Worm (Caenorhabditis elegans): Measurements from ENCODE around the gene him-3.

him-3 gene

ce11 chrIV:7018623-7019022 is 41.3 kb downstream of the him-3 start:
- TF ChIP-seq alr-1 (tag; optimal IDR thresholded peaks at IDR 0.05) (no peak), unc-39 (tag; optimal IDR thresholded peaks at IDR 0.05) (no peak), nhr-77 (tag; optimal IDR thresholded peaks at IDR 0.05) (no peak), ztf-11 (tag; optimal IDR thresholded peaks at IDR 0.05) (no peak), ztf-4 (tag; optimal IDR thresholded peaks at IDR 0.05) (no peak), egl-27 (tag; optimal IDR thresholded peaks at IDR 0.05) (no peak), peb-1 (tag; optimal IDR thresholded peaks at IDR 0.05) (no peak), R02D3.7 (tag; optimal IDR thresholded peaks at IDR 0.05) (no peak), lsy-2 (tag; optimal IDR thresholded peaks at IDR 0.05) (no peak), nhr-10 (tag; optimal IDR thresholded peaks at IDR 0.05) (no peak), sma-9 (GFP tag; optimal IDR thresholded peaks at IDR 0.05) (no peak), sma-9 (tag; optimal IDR thresholded peaks at IDR 0.05) (no peak), unc-55 (GFP tag; optimal IDR thresholded peaks at IDR 0.05) (no peak), F13H6.1 (tag; optimal IDR thresholded peaks at IDR 0.05) (no peak), fos-1 (tag; optimal IDR thresholded peaks at IDR 0.05) (no peak)

ce11 chrIV:7020630-7021029 is 43.3 kb downstream of the him-3 start:
- TF ChIP-seq dmd-4 (tag; optimal IDR thresholded peaks at IDR 0.05) (no peak), Y55F3AM.14 (GFP tag; optimal IDR thresholded peaks at IDR 0.05) (no peak), zag-1 (tag; optimal IDR thresholded peaks at IDR 0.05) (no peak), nhr-21 (tag; optimal IDR thresholded peaks at IDR 0.05) (no peak), ztf-1 (GFP tag; conservative IDR thresholded peaks at IDR 0.05) (no peak), elt-1 (tag; optimal IDR thresholded peaks at IDR 0.05) (no peak), ztf-4 (tag; optimal IDR thresholded peaks at IDR 0.05) (no peak), aly-2 (tag; optimal IDR thresholded peaks at IDR 0.05) (no peak), R02D3.7 (tag; optimal IDR thresholded peaks at IDR 0.05) (no peak), skn-1 (tag; optimal IDR thresholded peaks at IDR 0.05) (no peak), nhr-6 (tag; optimal IDR thresholded peaks at IDR 0.05) (no peak), lin-39 (tag; optimal IDR thresholded peaks at IDR 0.05) (no peak), mdl-1 (tag; optimal IDR thresholded peaks at IDR 0.05) (peak in 1 of 2 experiments; percentile 22), ztf-11 (tag; optimal IDR thresholded peaks at IDR 0.05) (no peak), fos-1 (tag; optimal IDR thresholded peaks at IDR 0.05) (peak; percentile 24), nhr-23 (tag; optimal IDR thresholded peaks at IDR 0.05) (no peak), F13H6.1 (tag; optimal IDR thresholded peaks at IDR 0.05) (peak; percentile 25), nhr-10 (tag; optimal IDR thresholded peaks at IDR 0.05) (no peak), nhr-237 (tag; optimal IDR thresholded peaks at IDR 0.05) (no peak), nhr-129 (tag; optimal IDR thresholded peaks at IDR 0.05) (peak; percentile 45), egl-27 (tag; optimal IDR thresholded peaks at IDR 0.05) (no peak), lin-13 (GFP tag; optimal IDR thresholded peaks at IDR 0.05) (no peak), mbf-1 (tag; optimal IDR thresholded peaks at IDR 0.05) (no peak), sma-9 (GFP tag; optimal IDR thresholded peaks at IDR 0.05) (peak; percentile 64), sma-9 (tag; optimal IDR thresholded peaks at IDR 0.05) (no peak), lin-11 (tag; optimal IDR thresholded peaks at IDR 0.05) (no peak), lsy-2 (tag; optimal IDR thresholded peaks at IDR 0.05) (peak in 1 of 2 experiments; percentile 29), elt-3 (tag; optimal IDR thresholded peaks at IDR 0.05) (no peak), blmp-1 (tag; optimal IDR thresholded peaks at IDR 0.05; ENCODE audit: insufficient read depth) (no peak), alr-1 (tag; optimal IDR thresholded peaks at IDR 0.05) (no peak), ZK546.5 (tag; optimal IDR thresholded peaks at IDR 0.05) (no peak), nhr-12 (tag; optimal IDR thresholded peaks at IDR 0.05) (no peak), unc-55 (GFP tag; optimal IDR thresholded peaks at IDR 0.05) (no peak), mab-5 (tag; optimal IDR thresholded peaks at IDR 0.05) (no peak), sma-3 (GFP tag; optimal IDR thresholded peaks at IDR 0.05) (peak; percentile 41), peb-1 (tag; optimal IDR thresholded peaks at IDR 0.05) (no peak), unc-39 (tag; optimal IDR thresholded peaks at IDR 0.05) (no peak), ceh-82 (tag; optimal IDR thresholded peaks at IDR 0.05) (no peak), ceh-16 (tag; optimal IDR thresholded peaks at IDR 0.05) (no peak), ama-1 (optimal IDR thresholded peaks at IDR 0.05) (no peak), C34F6.9 (tag; optimal IDR thresholded peaks at IDR 0.05) (peak; percentile 25), sem-4 (tag; optimal IDR thresholded peaks at IDR 0.05) (no peak), crh-2 (tag; optimal IDR thresholded peaks at IDR 0.05) (peak; percentile 50), nhr-25 (tag; optimal IDR thresholded peaks at IDR 0.05) (peak; percentile 53), nhr-77 (tag; optimal IDR thresholded peaks at IDR 0.05) (no peak), snpc-4 (tag; optimal IDR thresholded peaks at IDR 0.05) (no peak), unc-62 (GFP tag; optimal IDR thresholded peaks at IDR 0.05) (no peak), nhr-11 (tag; optimal IDR thresholded peaks at IDR 0.05) (no peak), gmeb-1 (tag; optimal IDR thresholded peaks at IDR 0.05) (peak; percentile 27)

Data from whole organism, L2 larva.